Worm (Caenorhabditis elegans) whole organism, L4 larva: Measurements from ENCODE around the gene Y6E2A.4.

Source experiments
- F44E2.7 ChIP-seq: fragments of 200-800 bp; sonication (Bioruptor generic); IDR thresholded peaks from 2 replicates; pipeline ENCODE4 v2.1.2; 2022; ENCODE audit warnings: missing genetic modification characterization, missing compliant biosample characterization
- T20F7.1 ChIP-seq: fragments of 200-800 bp; sonication (Bioruptor generic); optimal IDR thresholded peaks from 2 replicates; lab custom pipeline; 2018; ENCODE audit warnings: mild to moderate bottlenecking, missing genetic modification characterization, missing compliant biosample characterization
- Y105C5A.15 ChIP-seq: fragments of 200-800 bp; sonication (Bioruptor generic); IDR thresholded peaks from 2 replicates; pipeline ENCODE4 v1.3.6; 2022; ENCODE audit warnings: missing genetic modification characterization, missing compliant biosample characterization
- Y75B8A.6 ChIP-seq: fragments of 200-800 bp; sonication (Bioruptor generic); IDR thresholded peaks from 2 replicates; pipeline ENCODE4 v1.3.6; 2022; ENCODE audit warnings: missing genetic modification reagents, missing genetic modification characterization, missing compliant biosample characterization
- ZK337.2 ChIP-seq: fragments of 200-800 bp; sonication (Bioruptor generic); IDR thresholded peaks from 2 replicates; pipeline ENCODE4 v1.3.6; 2022; ENCODE audit warnings: missing genetic modification reagents, missing genetic modification characterization, missing compliant biosample characterization
- ZK546.5 ChIP-seq, 2 experiments: sonication (generic microtip); optimal IDR thresholded peaks; 2 replicates each; lab custom pipeline; 2017; ENCODE audit warnings: missing biosample characterization in 2 of 2, missing genetic modification characterization in 2 of 2
- ces-1 ChIP-seq: fragments of 150-350 bp; sonication (generic microtip); optimal IDR thresholded peaks from 4 replicates; lab custom pipeline; 2014; ENCODE audit warnings: missing biosample characterization, missing genetic modification reagents, missing genetic modification characterization
- dmd-6 ChIP-seq: fragments of 200-800 bp; sonication (Bioruptor generic); IDR thresholded peaks from 2 replicates; pipeline ENCODE4 v1.3.6; 2022; ENCODE audit warnings: missing genetic modification reagents, missing genetic modification characterization, missing compliant biosample characterization
- dpl-1 ChIP-seq: fragments of 150-350 bp; optimal IDR thresholded peaks from 2 replicates; lab custom pipeline; 2014; ENCODE audit warnings: missing biosample characterization, missing genetic modification reagents, missing genetic modification characterization
- egl-27 ChIP-seq: sonication (generic microtip); optimal IDR thresholded peaks from 3 replicates; lab custom pipeline; 2017; ENCODE audit warnings: missing biosample characterization, missing genetic modification reagents, missing genetic modification characterization
- fkh-10 ChIP-seq: fragments of 150-350 bp; optimal IDR thresholded peaks from 2 replicates; lab custom pipeline; 2014; ENCODE audit warnings: missing biosample characterization, missing genetic modification reagents, missing genetic modification characterization
- gei-8 ChIP-seq: fragments of 200-800 bp; sonication (Bioruptor generic); optimal IDR thresholded peaks from 2 replicates; lab custom pipeline; 2018; ENCODE audit warnings: mild to moderate bottlenecking, missing genetic modification characterization, missing compliant biosample characterization
- lin-1 ChIP-seq: fragments of 200-800 bp; sonication (Bioruptor generic); IDR thresholded peaks from 2 replicates; pipeline ENCODE4 v1.3.6; 2022; ENCODE audit warnings: missing genetic modification reagents, missing genetic modification characterization, missing compliant biosample characterization
- lin-13 ChIP-seq: fragments of 150-350 bp; optimal IDR thresholded peaks from 2 replicates; lab custom pipeline; 2014; ENCODE audit warnings: missing biosample characterization, missing genetic modification reagents, missing genetic modification characterization
- lin-38 ChIP-seq: fragments of 200-800 bp; sonication (Bioruptor generic); IDR thresholded peaks from 2 replicates; pipeline ENCODE4 v1.3.6; 2022; ENCODE audit warnings: missing genetic modification reagents, missing genetic modification characterization, missing compliant biosample characterization
- lin-39 ChIP-seq: fragments of 150-350 bp; optimal IDR thresholded peaks from 2 replicates; lab custom pipeline; 2014; ENCODE audit warnings: missing biosample characterization, missing genetic modification reagents, missing genetic modification characterization
- lsy-2 ChIP-seq, 2 experiments: fragments of 150-350 bp in 1 of 2; sonication (generic microtip) in 1 of 2; optimal IDR thresholded peaks; 2 replicates each; lab custom pipeline; 2014 to 2017; ENCODE audit warnings: missing biosample characterization in 2 of 2, missing genetic modification characterization in 2 of 2
- mes-2 ChIP-seq: sonication (generic microtip); optimal IDR thresholded peaks from 2 replicates; lab custom pipeline; 2016; ENCODE audit warnings: missing genotype, mild to moderate bottlenecking, missing genetic modification characterization, missing compliant biosample characterization; ENCODE audit not compliant: poor library complexity, severe bottlenecking
- mxl-3 ChIP-seq: fragments of 200-800 bp; sonication (Bioruptor generic); optimal IDR thresholded peaks from 2 replicates; lab custom pipeline; 2018; ENCODE audit warnings: mild to moderate bottlenecking, missing genetic modification characterization, missing compliant biosample characterization
- nhr-102 ChIP-seq: sonication (generic microtip); optimal IDR thresholded peaks from 2 replicates; lab custom pipeline; 2016; ENCODE audit warnings: mild to moderate bottlenecking, missing genetic modification characterization, moderate library complexity, missing compliant biosample characterization
- nhr-111 ChIP-seq: fragments of 200-800 bp; sonication (Bioruptor generic); optimal IDR thresholded peaks from 2 replicates; lab custom pipeline; 2018; ENCODE audit warnings: mild to moderate bottlenecking, missing genetic modification characterization, missing compliant biosample characterization
- nhr-48 ChIP-seq: sonication (generic microtip); optimal IDR thresholded peaks from 2 replicates; lab custom pipeline; 2016; ENCODE audit warnings: mild to moderate bottlenecking, missing genetic modification characterization, missing compliant biosample characterization
- php-3 ChIP-seq: fragments of 200-800 bp; sonication (Bioruptor generic); IDR thresholded peaks from 2 replicates; pipeline ENCODE4 v1.3.6; 2022; ENCODE audit warnings: missing genetic modification reagents, missing genetic modification characterization, missing compliant biosample characterization
- rbr-2 ChIP-seq: sonication (generic microtip); optimal IDR thresholded peaks from 2 replicates; lab custom pipeline; 2016; ENCODE audit warnings: missing genotype, missing genetic modification characterization, missing compliant biosample characterization
- saeg-2 ChIP-seq: fragments of 200-800 bp; sonication (Bioruptor generic); IDR thresholded peaks from 2 replicates; pipeline ENCODE4 v1.3.6; 2022; ENCODE audit warnings: missing genetic modification reagents, missing genetic modification characterization, missing compliant biosample characterization
- set-16 ChIP-seq: fragments of 200-800 bp; sonication (Bioruptor generic); IDR thresholded peaks from 2 replicates; pipeline ENCODE4 v1.3.6; 2022; ENCODE audit warnings: missing genetic modification reagents, missing genetic modification characterization, missing compliant biosample characterization
- skn-1 ChIP-seq: fragments of 150-350 bp; optimal IDR thresholded peaks from 2 replicates; lab custom pipeline; 2014; ENCODE audit warnings: missing biosample characterization, missing genetic modification characterization
- tag-97 ChIP-seq: fragments of 200-800 bp; sonication (Bioruptor generic); IDR thresholded peaks from 2 replicates; pipeline ENCODE4 v1.3.6; 2022; ENCODE audit warnings: missing genetic modification characterization, missing compliant biosample characterization
- tra-1 ChIP-seq: fragments of 200-800 bp; sonication (Bioruptor generic); IDR thresholded peaks from 2 replicates; pipeline ENCODE4 v1.3.6; 2022; ENCODE audit warnings: missing genetic modification reagents, missing genetic modification characterization, missing compliant biosample characterization
- unc-62 ChIP-seq, 3 experiments: fragments of 150-350 bp in 1 of 3; sonication (generic microtip); optimal IDR thresholded peaks in 2 of 3; peaks in 1 of 3; 1 replicate in 1 of 3; 2 replicates in 2 of 3; lab custom pipeline; 2014 to 2017; ENCODE audit warnings: missing biosample characterization in 3 of 3, missing genetic modification characterization in 3 of 3, missing genetic modification reagents in 3 of 3, missing genotype in 1 of 3
- zfp-3 ChIP-seq: fragments of 200-800 bp; sonication (Bioruptor generic); conservative IDR thresholded peaks from 2 replicates; pipeline ENCODE4 v1.3.6; 2022; ENCODE audit warnings: missing genetic modification reagents, missing genetic modification characterization, missing compliant biosample characterization
- ztf-7 ChIP-seq: fragments of 150-350 bp; optimal IDR thresholded peaks from 2 replicates; lab custom pipeline; 2014; ENCODE audit warnings: missing biosample characterization, missing genetic modification characterization

Y6E2A.4 gene

DNA sequence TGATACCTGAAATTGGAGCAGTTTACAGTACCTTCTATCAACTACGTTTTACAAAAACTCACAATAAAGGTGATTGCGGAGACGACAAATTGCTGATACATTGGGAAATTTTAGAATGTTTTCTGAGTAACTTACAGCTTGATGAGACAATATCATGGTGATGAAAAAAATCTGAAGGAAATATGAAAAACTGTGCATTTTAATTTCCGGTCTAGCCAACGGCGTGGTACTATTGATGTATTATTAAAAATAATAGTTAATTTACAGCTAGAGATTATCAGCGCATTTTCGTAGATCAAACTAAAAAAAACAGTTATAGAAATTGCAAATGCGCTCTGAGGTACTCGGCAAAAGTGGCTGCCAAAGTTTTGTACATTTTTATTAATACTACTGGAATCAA is 18.5 kb downstream of the Y6E2A.4 start, which contains the start of gene srx-29 (continued):
- no peak for TF ChIP-seq nhr-48 (tag; lab: Kevin White, UChicago)
- no peak for TF ChIP-seq Y105C5A.15 (GFP tag; lab: Robert Waterston, UW)

DNA sequence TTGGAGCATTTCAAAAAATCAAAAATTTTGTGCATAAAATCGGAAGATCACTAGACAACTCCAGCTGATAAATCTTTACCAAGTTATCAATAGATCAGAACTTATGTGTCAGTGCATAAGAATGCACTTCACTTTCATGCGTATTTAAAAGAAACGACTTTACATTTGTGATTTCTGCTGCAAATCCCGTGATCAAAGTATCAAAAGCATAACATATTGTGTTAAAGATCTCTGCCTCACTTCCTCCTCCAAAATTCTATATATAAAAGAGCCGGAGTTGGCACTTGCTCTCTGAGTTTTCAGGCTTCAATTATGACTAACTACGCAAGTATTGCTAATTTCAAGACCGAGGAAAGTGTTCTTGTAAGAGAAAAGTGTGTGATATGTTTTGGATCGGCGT is 22.9 kb downstream of the Y6E2A.4 start, which contains the start of gene nhr-198:
TSS of gene nhr-198 (plus strand) at position 313 of the 400 bp plus-strand sequence.
- no peak for TF ChIP-seq ZK546.5 (tag; optimal IDR thresholded peaks at IDR 0.05; lab: Kevin White, UChicago)

DNA sequence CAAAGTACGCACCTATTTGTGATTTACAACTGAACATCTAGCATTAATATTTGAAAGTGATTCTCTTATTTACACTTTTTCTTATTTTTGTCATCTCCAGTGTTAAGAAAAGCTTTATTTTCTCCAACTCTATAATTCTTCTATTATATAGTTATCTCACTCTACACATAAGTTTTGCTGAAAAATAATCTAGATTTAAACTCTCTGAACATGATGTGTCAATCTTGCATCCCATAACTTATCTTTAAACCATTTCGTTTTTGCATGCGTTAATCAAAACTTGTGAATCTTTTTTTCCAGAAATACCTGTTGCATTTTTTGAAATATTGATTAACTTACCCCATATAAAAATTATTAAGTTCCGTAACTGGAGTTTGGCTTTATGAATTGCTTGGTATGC is 26.6 kb downstream of the Y6E2A.4 start, which contains the start of gene nhr-268:
TSS of gene nhr-268 (plus strand) at position 301 of the 400 bp plus-strand sequence.
- TF ChIP-seq rbr-2: no peak
- no peak for TF ChIP-seq ztf-7 (tag; lab: Kevin White, UChicago)
- TF ChIP-seq nhr-102: no peak
- TF ChIP-seq skn-1 (tag; lab: Kevin White, UChicago): no peak
- no peak for TF ChIP-seq saeg-2
- TF ChIP-seq zfp-3 (GFP tag; lab: Robert Waterston, UW): no peak
- no peak for TF ChIP-seq unc-62 (GFP tag; optimal IDR thresholded peaks at IDR 0.05 in 1 of 2; lab: Kevin White, UChicago)
- TF ChIP-seq unc-62 (tag; optimal IDR thresholded peaks at IDR 0.05; lab: Kevin White, UChicago): no peak
- no peak for TF ChIP-seq mes-2 (tag; lab: Kevin White, UChicago)
- TF ChIP-seq lsy-2 (tag; optimal IDR thresholded peaks at IDR 0.05; lab: Kevin White, UChicago): no peak

DNA sequence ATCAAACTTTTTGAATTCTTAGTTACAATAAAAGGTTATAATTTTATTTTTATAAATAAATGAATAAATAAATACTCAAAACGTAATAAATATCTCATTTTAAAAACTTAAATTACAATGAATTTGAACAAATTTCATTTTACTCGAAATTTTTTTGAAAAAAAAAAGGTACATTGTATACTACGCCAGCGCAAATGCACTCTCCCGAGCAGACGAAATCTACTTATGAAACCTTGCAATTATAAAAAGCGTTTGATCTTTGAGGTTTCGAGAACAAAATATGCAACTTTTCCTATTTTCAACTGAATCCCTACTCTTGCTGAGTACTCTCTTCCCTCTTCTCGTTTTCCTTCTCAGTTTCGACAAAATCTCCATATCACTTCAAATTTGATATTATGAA is 28.9 kb downstream of the Y6E2A.4 start, which contains the start of gene nhr-197:
TSS of gene nhr-197 (plus strand) at position 301 of the 400 bp plus-strand sequence.
- TF ChIP-seq unc-62 (GFP tag; optimal IDR thresholded peaks at IDR 0.05 in 1 of 2; lab: Kevin White, UChicago): peak in 1 of 2 experiments; percentile 57
- TF ChIP-seq unc-62 (tag; optimal IDR thresholded peaks at IDR 0.05; lab: Kevin White, UChicago): no peak
- TF ChIP-seq lin-1 (GFP tag; lab: Robert Waterston, UW): no peak

DNA sequence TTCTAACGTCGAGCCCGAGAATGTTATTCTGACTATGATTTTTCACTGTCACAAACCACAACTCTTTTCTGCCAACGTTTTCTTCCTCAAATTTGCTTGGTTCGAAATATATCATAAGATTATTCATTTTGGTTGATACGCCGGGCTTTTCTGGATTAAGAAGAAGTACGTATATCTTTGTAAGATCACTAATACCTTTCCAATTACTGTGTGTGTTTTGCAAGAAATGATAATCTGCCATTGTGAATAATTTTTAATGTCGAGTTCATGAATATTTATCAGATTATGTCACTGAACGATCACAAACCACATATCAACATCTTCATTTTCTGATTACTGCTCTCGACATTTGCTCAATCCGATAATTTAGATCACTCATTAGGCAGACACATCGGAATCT is 31.0 kb downstream of the Y6E2A.4 start, which contains the start of gene nhr-196:
TSS of gene nhr-196 (plus strand) at position 118 of the 400 bp plus-strand sequence.
- TF ChIP-seq dpl-1 (GFP tag; lab: Kevin White, UChicago) (no peak), T20F7.1 (GFP tag; lab: Kevin White, UChicago) (no peak), lin-13 (GFP tag; lab: Kevin White, UChicago) (no peak), ZK337.2 (GFP tag; lab: Robert Waterston, UW) (no peak), set-16 (GFP tag; lab: Robert Waterston, UW) (no peak), tra-1 (GFP tag; lab: Robert Waterston, UW) (no peak), fkh-10 (no peak), gei-8 (no peak), ces-1 (GFP tag; lab: Kevin White, UChicago) (no peak), lin-38 (GFP tag; lab: Robert Waterston, UW) (no peak)
- TF ChIP-seq, all 104 proteins: peak for 0

DNA sequence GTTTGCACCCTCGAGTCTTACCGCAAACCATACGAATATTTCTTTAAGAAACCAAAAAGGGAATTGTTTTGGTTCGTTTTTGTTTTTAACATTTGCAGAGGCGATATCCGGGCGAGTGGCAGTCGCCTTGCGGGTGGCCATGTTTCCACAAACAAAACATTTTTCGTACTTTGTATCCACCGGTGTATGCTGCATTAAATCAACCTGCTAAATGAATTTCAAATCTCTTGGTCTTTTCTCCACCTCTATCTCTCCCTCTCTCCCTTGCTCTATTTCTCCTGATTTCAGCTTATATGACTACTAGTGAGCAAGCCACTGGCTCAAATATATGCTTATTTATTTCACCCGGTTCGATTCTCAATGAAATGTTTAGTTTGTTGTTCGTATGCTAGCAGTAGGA is 39.4 kb downstream of the Y6E2A.4 start, which contains the start of gene nhr-52:
TSS of gene nhr-52 (plus strand) at position 301 of the 400 bp plus-strand sequence.
- TF ChIP-seq Y75B8A.6 (GFP tag; lab: Robert Waterston, UW): no peak
- TF ChIP-seq lin-39 (tag; lab: Kevin White, UChicago): no peak
- TF ChIP-seq egl-27 (tag; lab: Kevin White, UChicago): no peak
- no peak for TF ChIP-seq dmd-6
- no peak for TF ChIP-seq ces-1 (GFP tag; lab: Kevin White, UChicago)
- no peak for TF ChIP-seq zfp-3 (GFP tag; lab: Robert Waterston, UW)
- TF ChIP-seq tra-1 (GFP tag; lab: Robert Waterston, UW): no peak
- no peak for TF ChIP-seq tag-97 (GFP tag; lab: Robert Waterston, UW)
- no peak for TF ChIP-seq mxl-3 (GFP tag; lab: Kevin White, UChicago)
- TF ChIP-seq nhr-111 (GFP tag; lab: Kevin White, UChicago): no peak
- no peak for TF ChIP-seq nhr-102
- TF ChIP-seq php-3: no peak
- no peak for TF ChIP-seq Y105C5A.15 (GFP tag; lab: Robert Waterston, UW)
- TF ChIP-seq T20F7.1 (GFP tag; lab: Kevin White, UChicago): no peak
- no peak for TF ChIP-seq F44E2.7 (GFP tag; lab: Robert Waterston, UW)
